Worm (Caenorhabditis elegans) whole organism, early embryonic: ENCODE data around the gene nhr-76.

Source experiments
- B0310.2 ChIP-seq: sonication (generic microtip); optimal IDR thresholded peaks from 2 replicates; lab custom pipeline; 2016; ENCODE audit warnings: mild to moderate bottlenecking, missing genetic modification characterization, missing compliant biosample characterization
- F13C5.2 ChIP-seq: sonication (generic microtip); optimal IDR thresholded peaks from 2 replicates; lab custom pipeline; 2017; ENCODE audit warnings: mild to moderate bottlenecking, missing genetic modification characterization, inconsistent platforms, missing compliant biosample characterization
- aly-1 ChIP-seq: sonication (generic microtip); optimal IDR thresholded peaks from 2 replicates; lab custom pipeline; 2016; ENCODE audit warnings: missing genetic modification characterization, missing compliant biosample characterization
- ama-1 ChIP-seq: fragments of 150-350 bp; optimal IDR thresholded peaks from 2 replicates; lab custom pipeline; 2014
- ceh-13 ChIP-seq: fragments of 200-800 bp; sonication (Bioruptor generic); optimal IDR thresholded peaks from 2 replicates; lab custom pipeline; 2018; ENCODE audit warnings: mild to moderate bottlenecking, missing genetic modification characterization, missing compliant biosample characterization
- ceh-36 ChIP-seq: sonication (generic microtip); optimal IDR thresholded peaks from 2 replicates; lab custom pipeline; 2016; ENCODE audit warnings: missing genetic modification characterization, inconsistent platforms, missing compliant biosample characterization
- ets-7 ChIP-seq: sonication (generic microtip); optimal IDR thresholded peaks from 2 replicates; lab custom pipeline; 2016; ENCODE audit warnings: missing genotype, missing genetic modification characterization, missing compliant biosample characterization
- flt-1 ChIP-seq: fragments of 200-800 bp; sonication (Bioruptor generic); IDR thresholded peaks from 2 replicates; pipeline ENCODE4 v1.3.6; 2022; ENCODE audit warnings: missing genetic modification characterization, missing compliant biosample characterization
- hmbx-1 ChIP-seq: sonication (generic microtip); optimal IDR thresholded peaks from 2 replicates; lab custom pipeline; 2016; ENCODE audit warnings: mild to moderate bottlenecking, missing genetic modification characterization, missing compliant biosample characterization
- hmg-4 ChIP-seq: fragments of 200-800 bp; sonication (Bioruptor generic); optimal IDR thresholded peaks from 2 replicates; lab custom pipeline; 2018; ENCODE audit warnings: mild to moderate bottlenecking, missing genetic modification characterization, missing compliant biosample characterization
- hnd-1 ChIP-seq: sonication (generic microtip); optimal IDR thresholded peaks from 2 replicates; lab custom pipeline; 2016; ENCODE audit warnings: missing genetic modification characterization, missing compliant biosample characterization
- pes-1 ChIP-seq: fragments of 200-800 bp; sonication (Bioruptor generic); IDR thresholded peaks from 2 replicates; pipeline ENCODE4 v1.3.6; 2022; ENCODE audit warnings: missing genetic modification reagents, missing genetic modification characterization, missing compliant biosample characterization
- scrt-1 ChIP-seq: fragments of 200-800 bp; sonication (Bioruptor generic); IDR thresholded peaks from 2 replicates; pipeline ENCODE4 v1.3.6; 2022; ENCODE audit warnings: missing genetic modification characterization, missing compliant biosample characterization
- sea-1 ChIP-seq: fragments of 200-800 bp; sonication (Bioruptor generic); conservative IDR thresholded peaks from 2 replicates; pipeline ENCODE4 v1.3.6; 2022; ENCODE audit warnings: missing genetic modification characterization, missing compliant biosample characterization
- tbx-11 ChIP-seq: fragments of 200-800 bp; sonication (Bioruptor generic); IDR thresholded peaks from 2 replicates; pipeline ENCODE4 v1.3.6; 2022; ENCODE audit warnings: missing genetic modification characterization, missing compliant biosample characterization
- tbx-37 ChIP-seq: fragments of 200-800 bp; sonication (Bioruptor generic); conservative IDR thresholded peaks from 2 replicates; pipeline ENCODE4 v1.3.6; 2022; ENCODE audit warnings: missing genetic modification reagents, missing genetic modification characterization, missing compliant biosample characterization
- tra-4 ChIP-seq: sonication (generic microtip); optimal IDR thresholded peaks from 2 replicates; lab custom pipeline; 2017; ENCODE audit warnings: missing genetic modification characterization, missing compliant biosample characterization

The nhr-76 gene

DNA sequence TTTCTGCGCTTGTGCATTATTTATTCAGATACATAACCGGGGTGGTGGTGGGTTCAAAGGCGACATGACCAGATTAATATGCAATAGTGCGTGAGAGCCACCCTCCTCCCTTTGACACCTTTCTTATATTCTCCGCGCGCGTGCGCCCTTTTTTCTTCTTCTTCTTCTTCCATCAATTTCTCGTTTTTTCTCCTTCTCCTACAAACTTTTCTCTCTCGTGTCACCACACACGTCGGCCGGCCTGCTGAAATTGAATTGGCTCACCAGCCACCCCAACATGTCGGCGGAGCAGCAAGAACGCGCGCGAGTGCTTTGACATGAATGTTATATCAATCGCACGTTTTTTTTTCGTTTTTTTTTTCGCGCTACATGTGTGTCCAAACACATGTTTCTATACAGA, 32.2 kb downstream of the nhr-76 start:
- TF ChIP-seq hnd-1 (tag; lab: Kevin White, UChicago) (no peak), B0310.2 (tag; lab: Kevin White, UChicago) (no peak), scrt-1 (GFP tag; lab: Robert Waterston, UW) (no peak), aly-1 (tag; lab: Kevin White, UChicago) (no peak), tbx-37 (GFP tag; lab: Robert Waterston, UW) (no peak), flt-1 (no peak), sea-1 (GFP tag; lab: Robert Waterston, UW) (no peak)

ce11 chrIV:661623-662022, 34.3 kb downstream of the nhr-76 start:
- TF ChIP-seq tra-4 (tag; lab: Kevin White, UChicago) (no peak), ets-7 (tag; lab: Kevin White, UChicago) (no peak), B0310.2 (tag; lab: Kevin White, UChicago) (no peak), flt-1 (no peak), hmg-4 (GFP tag; lab: Kevin White, UChicago) (no peak), hnd-1 (tag; lab: Kevin White, UChicago) (no peak), ama-1 (lab: Kevin White, UChicago) (no peak), tbx-11 (GFP tag; lab: Robert Waterston, UW) (no peak), aly-1 (tag; lab: Kevin White, UChicago) (no peak), hmbx-1 (tag; lab: Kevin White, UChicago) (no peak), ceh-13 (GFP tag; lab: Kevin White, UChicago) (no peak), tbx-37 (GFP tag; lab: Robert Waterston, UW) (no peak), scrt-1 (GFP tag; lab: Robert Waterston, UW) (no peak), pes-1 (no peak), sea-1 (GFP tag; lab: Robert Waterston, UW) (no peak)

- no peak for TF ChIP-seq pes-1
These were observed 36.8 kb downstream of the nhr-76 start for ce11 chrIV:664122-664521.

ce11 chrIV:665225-665624, 37.9 kb downstream of the nhr-76 start, which contains the start of gene K11H12.7:
TSS of gene K11H12.7 (plus strand) at chrIV:665525.
- no peak for TF ChIP-seq F13C5.2
- no peak for TF ChIP-seq aly-1 (tag; lab: Kevin White, UChicago)
- TF ChIP-seq tbx-11 (GFP tag; lab: Robert Waterston, UW): no peak
- TF ChIP-seq scrt-1 (GFP tag; lab: Robert Waterston, UW): no peak
- no peak for TF ChIP-seq tbx-37 (GFP tag; lab: Robert Waterston, UW)
- TF ChIP-seq pes-1: no peak

DNA sequence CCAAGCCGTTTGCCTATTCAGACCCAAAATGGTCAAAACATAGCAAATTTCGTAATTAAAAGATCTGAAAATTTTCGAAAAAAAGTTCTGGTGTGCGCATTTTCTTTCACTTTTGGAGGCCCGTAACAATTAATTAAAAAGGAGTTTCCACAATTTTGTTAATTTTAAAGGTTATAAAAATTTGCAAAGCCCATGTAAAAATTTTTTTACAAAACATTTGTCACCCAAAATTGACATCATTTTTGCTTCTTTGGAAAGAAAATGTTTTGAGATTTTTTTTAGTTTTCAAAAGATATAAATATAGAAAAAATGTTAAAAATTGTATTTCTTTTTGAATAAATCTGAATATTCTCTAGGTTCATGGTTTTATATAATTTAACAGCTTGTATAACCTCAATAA, 39.7 kb downstream of the nhr-76 start, which contains the start of gene K11H12.6:
TSS of gene K11H12.6 (plus strand) at position 301 of the 400 bp plus-strand sequence.
- no peak for TF ChIP-seq B0310.2 (tag; lab: Kevin White, UChicago)
- no peak for TF ChIP-seq flt-1

DNA sequence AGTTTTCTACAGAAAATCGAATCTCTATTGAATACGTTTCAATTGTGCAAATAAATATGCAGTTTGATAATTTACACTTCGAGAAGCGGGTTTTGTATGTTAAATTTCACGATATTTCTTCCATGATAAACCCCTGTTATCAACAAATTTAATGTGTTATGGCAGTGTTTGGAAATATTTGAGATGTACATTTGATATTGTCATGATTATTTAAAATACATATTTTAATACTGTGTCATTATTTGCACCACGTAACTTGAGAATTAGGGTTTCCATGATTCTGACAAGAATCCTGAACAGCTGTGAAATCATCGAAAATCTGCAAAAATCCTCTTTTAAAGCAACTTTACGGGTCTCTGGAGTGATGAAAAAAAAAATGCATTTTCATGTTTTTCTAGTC, 43.1 kb downstream of the nhr-76 start, which contains the start of gene K11H12.11:
TSS of gene K11H12.11 (minus strand) at position 101 of the 400 bp plus-strand sequence.
- no peak for TF ChIP-seq ceh-36 (tag; lab: Kevin White, UChicago)
- TF ChIP-seq scrt-1 (GFP tag; lab: Robert Waterston, UW): no peak
- no peak for TF ChIP-seq tbx-11 (GFP tag; lab: Robert Waterston, UW)
- TF ChIP-seq pes-1: no peak

DNA sequence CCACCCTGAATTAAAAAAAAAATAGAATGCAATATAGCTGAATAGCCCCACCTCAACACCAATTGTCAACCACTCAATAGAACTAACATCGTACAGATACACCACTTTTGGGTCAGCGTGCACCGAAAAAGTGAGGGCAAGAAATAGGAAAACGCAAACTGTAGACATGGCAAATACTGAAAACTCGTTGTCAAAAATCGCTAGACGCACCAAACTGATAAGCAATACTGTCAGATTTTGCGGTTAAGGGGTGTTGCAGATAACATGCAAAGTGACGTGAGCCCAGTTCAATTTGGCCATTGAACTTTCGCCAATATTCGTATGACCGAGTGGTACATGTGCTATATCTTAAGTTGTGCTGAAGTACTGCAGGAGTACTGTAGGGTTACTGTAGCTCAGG, 46.0 kb downstream of the nhr-76 start, which contains the start of gene K11H12.3:
TSS of gene K11H12.3 (minus strand) at position 168 of the 400 bp plus-strand sequence.
- TF ChIP-seq sea-1 (GFP tag; lab: Robert Waterston, UW): no peak
- no peak for TF ChIP-seq ets-7 (tag; lab: Kevin White, UChicago)
- TF ChIP-seq flt-1: no peak
- TF ChIP-seq tbx-11 (GFP tag; lab: Robert Waterston, UW): no peak
- no peak for TF ChIP-seq tra-4 (tag; lab: Kevin White, UChicago)
- TF ChIP-seq ceh-13 (GFP tag; lab: Kevin White, UChicago): no peak
- TF ChIP-seq hmg-4 (GFP tag; lab: Kevin White, UChicago): no peak
- no peak for TF ChIP-seq hnd-1 (tag; lab: Kevin White, UChicago)
- TF ChIP-seq tbx-37 (GFP tag; lab: Robert Waterston, UW): no peak
- no peak for TF ChIP-seq ceh-36 (tag; lab: Kevin White, UChicago)
- TF ChIP-seq hmbx-1 (tag; lab: Kevin White, UChicago): no peak
- TF ChIP-seq aly-1 (tag; lab: Kevin White, UChicago): no peak

ce11 chrIV:675471-676159, 48.3 kb downstream of the nhr-76 start, which contains the start of the genes K11H12.4 and K11H12.10:
TSS of gene K11H12.4 (minus strand) at chrIV:675883.
TSS of gene K11H12.10 (plus strand) at chrIV:676075.
- TF ChIP-seq F13C5.2 (no peak), flt-1 (no peak), sea-1 (GFP tag; lab: Robert Waterston, UW) (no peak)

DNA sequence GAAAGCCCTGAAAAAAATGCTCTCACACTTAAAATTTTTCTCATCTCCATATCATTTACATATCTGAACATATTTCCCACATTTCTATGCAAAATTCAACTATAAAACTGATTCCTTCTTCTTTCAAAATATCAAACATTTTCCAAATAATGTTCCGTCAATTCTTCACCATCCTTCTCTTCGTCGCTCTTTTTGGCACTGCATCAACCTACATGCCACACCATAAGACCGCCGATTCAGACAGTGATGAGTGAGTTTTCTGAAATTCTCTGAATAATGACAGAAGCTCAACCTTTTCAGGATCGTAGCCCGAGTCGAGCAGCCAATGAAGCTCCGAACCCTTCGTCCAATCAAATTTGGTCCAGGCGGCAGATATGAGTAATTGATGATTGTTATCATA, 48.9 kb downstream of the nhr-76 start, which contains the start of gene K11H12.5:
TSS of gene K11H12.5 (plus strand) at position 301 of the 400 bp plus-strand sequence.
- no peak for TF ChIP-seq ceh-36 (tag; lab: Kevin White, UChicago)
- no peak for TF ChIP-seq tbx-11 (GFP tag; lab: Robert Waterston, UW)
- no peak for TF ChIP-seq scrt-1 (GFP tag; lab: Robert Waterston, UW)
- no peak for TF ChIP-seq hmg-4 (GFP tag; lab: Kevin White, UChicago)
- no peak for TF ChIP-seq pes-1
- no peak for TF ChIP-seq ama-1 (lab: Kevin White, UChicago)
